Worm (Caenorhabditis elegans) whole organism, L3 larva: ENCODE measurements around the gene T19D7.5.

Experiments
- ZK546.5 ChIP-seq: sonication (generic microtip); optimal IDR thresholded peaks from 2 replicates; lab custom pipeline; 2017; ENCODE audit warnings: missing biosample characterization, missing genetic modification characterization
- ama-1 ChIP-seq: fragments of 150-350 bp; optimal IDR thresholded peaks from 2 replicates; lab custom pipeline; 2018
- daf-12 ChIP-seq: fragments of 150-350 bp; optimal IDR thresholded peaks from 2 replicates; lab custom pipeline; 2014; ENCODE audit warnings: missing biosample characterization, missing genetic modification reagents, missing genetic modification characterization
- mml-1 ChIP-seq: fragments of 150-350 bp; sonication (generic microtip); optimal IDR thresholded peaks from 3 replicates; lab custom pipeline; 2014; ENCODE audit warnings: missing biosample characterization, missing genetic modification characterization
- nhr-76 ChIP-seq: fragments of 150-350 bp; sonication (generic microtip); optimal IDR thresholded peaks from 5 replicates; lab custom pipeline; 2014; ENCODE audit warnings: missing biosample characterization, missing genetic modification characterization
- skn-1 ChIP-seq: fragments of 150-350 bp; optimal IDR thresholded peaks from 2 replicates; lab custom pipeline; 2014; ENCODE audit warnings: missing biosample characterization, missing genetic modification characterization
- tbx-2 ChIP-seq: sonication (generic microtip); optimal IDR thresholded peaks from 2 replicates; lab custom pipeline; 2016; ENCODE audit warnings: mild to moderate bottlenecking, missing genetic modification characterization, missing compliant biosample characterization
- ztf-11 ChIP-seq: fragments of 150-350 bp; optimal IDR thresholded peaks from 2 replicates; lab custom pipeline; 2014; ENCODE audit warnings: missing biosample characterization, missing genetic modification characterization

DNA sequence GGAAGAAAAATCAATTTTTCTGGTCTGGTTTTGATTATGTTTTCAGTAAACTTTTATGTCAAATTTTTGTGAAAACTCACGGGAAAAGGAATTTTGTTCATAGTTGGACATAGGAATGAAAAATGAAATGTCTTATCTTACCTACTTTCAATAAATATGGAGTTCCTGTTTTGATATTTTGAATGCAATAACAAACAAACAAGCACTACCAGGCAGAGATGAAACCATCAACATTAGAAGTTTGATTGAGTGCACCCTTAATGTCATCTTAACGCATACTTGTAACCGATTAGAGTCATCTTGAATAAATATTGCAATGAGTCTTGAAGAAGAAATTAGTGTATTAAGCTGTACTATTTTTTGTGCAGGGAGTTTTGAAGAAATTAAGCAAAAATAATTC lies 24.6 kb downstream of the T19D7.5 start, which contains the start of gene M6.11:
- TF ChIP-seq nhr-76, result no peak
- TF ChIP-seq daf-12 (tag; lab: Kevin White, UChicago), result no peak
- no peak for TF ChIP-seq mml-1
- no peak for TF ChIP-seq ztf-11
- no peak for TF ChIP-seq skn-1 (tag; lab: Kevin White, UChicago)
- no peak for TF ChIP-seq ZK546.5 (tag; lab: Kevin White, UChicago)
- no peak for TF ChIP-seq tbx-2 (tag; lab: Kevin White, UChicago)
- no peak for TF ChIP-seq ama-1 (lab: Kevin White, UChicago)
